Worm (Caenorhabditis elegans): ENCODE results near the gene rab-28.

Gene rab-28

ce11 chrIV:9199148-9199938 is 44.5 kb downstream of the rab-28 start:
- no peak for TF ChIP-seq ztf-11 (tag; optimal IDR thresholded peaks at IDR 0.05)
- TF ChIP-seq elt-2 (tag; optimal IDR thresholded peaks at IDR 0.05), result peak; percentile 7
- TF ChIP-seq egl-5 (tag; optimal IDR thresholded peaks at IDR 0.05), result no peak
- no peak for TF ChIP-seq nhr-76 (tag; optimal IDR thresholded peaks at IDR 0.05)
- TF ChIP-seq ceh-16 (tag; optimal IDR thresholded peaks at IDR 0.05), result no peak
- peak; percentile 53 for TF ChIP-seq ama-1 (optimal IDR thresholded peaks at IDR 0.05)

ce11 chrIV:9198136-9198535 is 45.7 kb downstream of the rab-28 start:
- peak; percentile 79 for TF ChIP-seq elt-2 (tag; optimal IDR thresholded peaks at IDR 0.05)
- TF ChIP-seq mml-1 (tag; optimal IDR thresholded peaks at IDR 0.05), result no peak
- no peak for TF ChIP-seq ceh-82 (tag; optimal IDR thresholded peaks at IDR 0.05)
- TF ChIP-seq ztf-11 (tag; optimal IDR thresholded peaks at IDR 0.05), result no peak
- no peak for TF ChIP-seq ceh-28 (tag; optimal IDR thresholded peaks at IDR 0.05)
- TF ChIP-seq nhr-25 (tag; optimal IDR thresholded peaks at IDR 0.05), result peak; percentile 79
- TF ChIP-seq skn-1 (tag; optimal IDR thresholded peaks at IDR 0.05), result peak; percentile 41
- TF ChIP-seq ceh-16 (tag; optimal IDR thresholded peaks at IDR 0.05), result no peak
- TF ChIP-seq jun-1 (tag; optimal IDR thresholded peaks at IDR 0.05), result peak; percentile 76
- TF ChIP-seq daf-12 (tag; optimal IDR thresholded peaks at IDR 0.05), result no peak
- no peak for TF ChIP-seq ama-1 (optimal IDR thresholded peaks at IDR 0.05)
- TF ChIP-seq nhr-67 (tag; optimal IDR thresholded peaks at IDR 0.05), result no peak
- no peak for TF ChIP-seq unc-39 (tag; optimal IDR thresholded peaks at IDR 0.05)
- no peak for TF ChIP-seq zag-1 (tag; optimal IDR thresholded peaks at IDR 0.05)
- TF ChIP-seq nfya-1 (tag; optimal IDR thresholded peaks at IDR 0.05; ENCODE audit: insufficient read depth), result peak; percentile 47
- peak; percentile 49 for TF ChIP-seq elt-1 (tag; optimal IDR thresholded peaks at IDR 0.05)
- TF ChIP-seq pha-4 (tag; optimal IDR thresholded peaks at IDR 0.05), result peak; percentile 96
- no peak for TF ChIP-seq fos-1 (tag; optimal IDR thresholded peaks at IDR 0.05)
- no peak for TF ChIP-seq nhr-11 (tag; optimal IDR thresholded peaks at IDR 0.05)
- TF ChIP-seq nhr-28 (tag; optimal IDR thresholded peaks at IDR 0.05), result no peak
- no peak for TF ChIP-seq ZK546.5 (tag; optimal IDR thresholded peaks at IDR 0.05)
- TF ChIP-seq nhr-43 (tag; optimal IDR thresholded peaks at IDR 0.05; ENCODE audit: poor library complexity, severe bottlenecking), result peak; percentile 38
- TF ChIP-seq unc-62 (GFP tag; optimal IDR thresholded peaks at IDR 0.05), result no peak
- peak; percentile 3 to 81 (median 52) for TF ChIP-seq elt-3 (tag; optimal IDR thresholded peaks at IDR 0.05)
- TF ChIP-seq nhr-23 (tag; optimal IDR thresholded peaks at IDR 0.05), result peak; percentile 90
- TF ChIP-seq egl-5 (tag; optimal IDR thresholded peaks at IDR 0.05), result no peak
- no peak for TF ChIP-seq mdl-1 (tag; optimal IDR thresholded peaks at IDR 0.05)
- no peak for TF ChIP-seq nhr-77 (tag; optimal IDR thresholded peaks at IDR 0.05)
- peak; percentile 73 for TF ChIP-seq pqm-1 (tag; optimal IDR thresholded peaks at IDR 0.05)

ce11 chrIV:9196755-9197154 is 47.1 kb downstream of the rab-28 start:
- TF ChIP-seq snpc-4 (tag; optimal IDR thresholded peaks at IDR 0.05) (peak; percentile 63), fkh-2 (tag; optimal IDR thresholded peaks at IDR 0.05) (no peak), aly-2 (tag; optimal IDR thresholded peaks at IDR 0.05) (no peak), daf-12 (tag; optimal IDR thresholded peaks at IDR 0.05) (no peak), nhr-25 (tag; optimal IDR thresholded peaks at IDR 0.05) (no peak), jun-1 (tag; optimal IDR thresholded peaks at IDR 0.05) (peak; percentile 72), lsy-12 (tag; optimal IDR thresholded peaks at IDR 0.05) (no peak), nhr-237 (tag; optimal IDR thresholded peaks at IDR 0.05) (no peak), elt-1 (tag; optimal IDR thresholded peaks at IDR 0.05) (no peak), unc-62 (GFP tag; optimal IDR thresholded peaks at IDR 0.05) (peak; percentile 42), hmg-11 (tag; optimal IDR thresholded peaks at IDR 0.05) (peak; percentile 84), nhr-43 (tag; optimal IDR thresholded peaks at IDR 0.05; ENCODE audit: poor library complexity, severe bottlenecking) (peak; percentile 29), fkh-10 (GFP tag; optimal IDR thresholded peaks at IDR 0.05) (peak; percentile 66), mdl-1 (tag; optimal IDR thresholded peaks at IDR 0.05) (no peak), elt-2 (tag; optimal IDR thresholded peaks at IDR 0.05) (peak; percentile 62), lin-15B (tag; optimal IDR thresholded peaks at IDR 0.05) (peak; percentile 44), nhr-12 (tag; optimal IDR thresholded peaks at IDR 0.05) (no peak), eor-1 (tag; optimal IDR thresholded peaks at IDR 0.05) (no peak), ceh-9 (tag; optimal IDR thresholded peaks at IDR 0.05) (no peak), tbx-2 (tag; optimal IDR thresholded peaks at IDR 0.05) (no peak), zag-1 (tag; optimal IDR thresholded peaks at IDR 0.05) (no peak), ztf-11 (tag; optimal IDR thresholded peaks at IDR 0.05) (no peak), ceh-16 (tag; optimal IDR thresholded peaks at IDR 0.05) (no peak), nhr-23 (tag; optimal IDR thresholded peaks at IDR 0.05) (no peak), egl-27 (tag; optimal IDR thresholded peaks at IDR 0.05) (peak; percentile 39), skn-1 (tag; optimal IDR thresholded peaks at IDR 0.05) (no peak), nhr-77 (tag; optimal IDR thresholded peaks at IDR 0.05) (no peak), ceh-82 (tag; optimal IDR thresholded peaks at IDR 0.05) (no peak), egl-5 (tag; optimal IDR thresholded peaks at IDR 0.05) (no peak), sea-2 (GFP tag; optimal IDR thresholded peaks at IDR 0.05) (no peak), fos-1 (tag; optimal IDR thresholded peaks at IDR 0.05) (no peak), nhr-11 (tag; optimal IDR thresholded peaks at IDR 0.05) (no peak), lin-39 (tag; optimal IDR thresholded peaks at IDR 0.05) (peak; percentile 49), ceh-28 (tag; optimal IDR thresholded peaks at IDR 0.05) (peak; percentile 25), pqm-1 (tag; optimal IDR thresholded peaks at IDR 0.05) (peak; percentile 71), nhr-67 (tag; optimal IDR thresholded peaks at IDR 0.05) (no peak), ZK546.5 (tag; optimal IDR thresholded peaks at IDR 0.05) (no peak), nhr-76 (tag; optimal IDR thresholded peaks at IDR 0.05) (no peak), nhr-28 (tag; optimal IDR thresholded peaks at IDR 0.05) (no peak)
